Worm (Caenorhabditis elegans) whole organism, L1 larva: ENCODE data around the gene C54F6.15.

Experiments
- unc-62 ChIP-seq: fragments of 150-350 bp; optimal IDR thresholded peaks from 2 replicates; lab custom pipeline; 2014; ENCODE audit warnings: missing biosample characterization, missing genetic modification reagents, missing genetic modification characterization
- ztf-11 ChIP-seq, 2 experiments: sonication (generic microtip); optimal IDR thresholded peaks; 2 replicates each; lab custom pipeline; 2016 to 2017; ENCODE audit warnings: missing genetic modification characterization in 2 of 2, missing biosample characterization in 1 of 2, missing compliant biosample characterization in 1 of 2

- TF ChIP-seq unc-62 (GFP tag; lab: Kevin White, UChicago) = no peak
- TF ChIP-seq ztf-11 (tag; optimal IDR thresholded peaks at IDR 0.05; lab: Kevin White, UChicago) = no peak
Measured at ce11 chrV:7497440-7497839, 24.7 kb downstream of the C54F6.15 start, which contains the start of gene srh-79.
